Fruit fly (Drosophila melanogaster) whole organism: ENCODE measurements around the gene RNF220.

ENCODE experiments used
- Dll ChIP-seq: fragments of >200 bp; optimal IDR thresholded peaks from 2 replicates; lab custom pipeline; 2017
- psq ChIP-seq: fragments of >200 bp; optimal IDR thresholded peaks from 2 replicates; lab custom pipeline; 2017

- no peak for TF ChIP-seq psq
- TF ChIP-seq Dll (lab: Kevin White, UChicago), result no peak
Observed at dm6 chr3R:22727456-22727833, 1.2 kb upstream of the RNF220 start.
